Worm (Caenorhabditis elegans): ENCODE data around the gene daf-5.

daf-5 gene

ce11 chrII:14059767-14060166, 7.7 kb upstream of the daf-5 start, which contains the start of gene rpb-11:
Gene rpb-11, plus strand, starts transcription at chrII:14060085.
- TF ChIP-seq egl-13 (tag; optimal IDR thresholded peaks at IDR 0.05) (peak; percentile 89), ztf-4 (tag; optimal IDR thresholded peaks at IDR 0.05) (peak; percentile 94), nhr-12 (tag; optimal IDR thresholded peaks at IDR 0.05) (no peak), sptf-1 (tag; optimal IDR thresholded peaks at IDR 0.05) (no peak), lin-35 (GFP tag; optimal IDR thresholded peaks at IDR 0.05) (peak; percentile 99 to 100), fkh-4 (tag; optimal IDR thresholded peaks at IDR 0.05; ENCODE audit: borderline replicate concordance) (peak; percentile 57), hpl-2 (GFP tag; optimal IDR thresholded peaks at IDR 0.05) (peak; percentile 68), unc-86 (tag; optimal IDR thresholded peaks at IDR 0.05) (peak; percentile 94), ces-1 (GFP tag; optimal IDR thresholded peaks at IDR 0.05) (no peak), Y116A8C.19 (tag; optimal IDR thresholded peaks at IDR 0.05; ENCODE audit: borderline replicate concordance) (no peak), swsn-7 (tag; optimal IDR thresholded peaks at IDR 0.05) (peak; percentile 95), isw-1 (GFP tag; IDR thresholded peaks at IDR 0.05) (peak; percentile 92), hlh-4 (tag; optimal IDR thresholded peaks at IDR 0.05) (no peak), mep-1 (tag; optimal IDR thresholded peaks at IDR 0.05) (peak; percentile 99), egl-27 (tag; optimal IDR thresholded peaks at IDR 0.05) (peak in 1 of 2 experiments; percentile 22), aha-1 (tag; optimal IDR thresholded peaks at IDR 0.05) (peak; percentile 55), lin-39 (tag; optimal IDR thresholded peaks at IDR 0.05) (peak; percentile 98), sup-37 (GFP tag; optimal IDR thresholded peaks at IDR 0.05) (peak; percentile 91), nhr-28 (tag; optimal IDR thresholded peaks at IDR 0.05) (no peak), nhr-85 (tag) (peak; percentile 96), tlp-1 (tag; optimal IDR thresholded peaks at IDR 0.05) (no peak), hlh-17 (GFP tag; optimal IDR thresholded peaks at IDR 0.05; ENCODE audit: borderline replicate concordance) (no peak), F16B12.6 (tag; optimal IDR thresholded peaks at IDR 0.05) (peak; percentile 71), lir-3 (tag; optimal IDR thresholded peaks at IDR 0.05; ENCODE audit: poor library complexity) (peak; percentile 74), ets-5 (GFP tag; IDR thresholded peaks at IDR 0.05) (no peak), C34B4.2 (tag; optimal IDR thresholded peaks at IDR 0.05) (peak; percentile 69), tbx-2 (tag; optimal IDR thresholded peaks at IDR 0.05) (peak; percentile 97), zip-4 (GFP tag; optimal IDR thresholded peaks at IDR 0.05) (peak; percentile 85), ztf-11 (tag; optimal IDR thresholded peaks at IDR 0.05) (peak in 1 of 2 experiments; percentile 88), unc-30 (tag; optimal IDR thresholded peaks at IDR 0.05) (peak; percentile 59), alr-1 (tag; optimal IDR thresholded peaks at IDR 0.05; ENCODE audit: borderline replicate concordance) (no peak), nhr-90 (tag; optimal IDR thresholded peaks at IDR 0.05; ENCODE audit: poor library complexity) (peak; percentile 98), nhr-47 (tag; optimal IDR thresholded peaks at IDR 0.05) (peak; percentile 98), xbp-1 (tag; optimal IDR thresholded peaks at IDR 0.05) (peak; percentile 95), lin-14 (GFP tag; optimal IDR thresholded peaks at IDR 0.05) (peak; percentile 92), fkh-10 (GFP tag; optimal IDR thresholded peaks at IDR 0.05) (peak; percentile 64), skn-1 (tag; optimal IDR thresholded peaks at IDR 0.05) (peak; percentile 90), ceh-8 (GFP tag; optimal IDR thresholded peaks at IDR 0.05) (peak; percentile 92), zag-1 (tag; optimal IDR thresholded peaks at IDR 0.05) (peak; percentile 7), unc-130 (tag; optimal IDR thresholded peaks at IDR 0.05) (peak; percentile 96), nhr-71 (tag; optimal IDR thresholded peaks at IDR 0.05) (peak; percentile 97), nhr-84 (tag; optimal IDR thresholded peaks at IDR 0.05) (no peak), elt-3 (tag; optimal IDR thresholded peaks at IDR 0.05) (peak in 4 of 6 experiments; percentile 52 to 93 (median 80)), sox-4 (tag; optimal IDR thresholded peaks at IDR 0.05) (peak; percentile 81), nhr-237 (tag; optimal IDR thresholded peaks at IDR 0.05) (peak; percentile 66), ceh-82 (tag; optimal IDR thresholded peaks at IDR 0.05) (peak; percentile 96), lsy-2 (tag; optimal IDR thresholded peaks at IDR 0.05) (peak; percentile 95 to 96), jun-1 (tag; optimal IDR thresholded peaks at IDR 0.05) (peak; percentile 90), nhr-19 (GFP tag; conservative IDR thresholded peaks at IDR 0.05) (peak; percentile 96), fkh-8 (tag; optimal IDR thresholded peaks at IDR 0.05) (peak; percentile 93), unc-98 (GFP tag; IDR thresholded peaks at IDR 0.05) (peak; percentile 58; the same call in 1 of the 2 replicates), ceh-88 (GFP tag; IDR thresholded peaks at IDR 0.05) (peak; percentile 79)
